Worm (Caenorhabditis elegans): ENCODE data around the gene clec-185.

Gene clec-185

ce11 chrIV:12438359-12438758 is at the start of gene clec-185:
TSS of gene clec-185 (plus strand) at chrIV:12438659.
- TF ChIP-seq egl-5 (tag; optimal IDR thresholded peaks at IDR 0.05) (no peak), hmg-11 (tag; optimal IDR thresholded peaks at IDR 0.05) (no peak), elt-1 (tag; optimal IDR thresholded peaks at IDR 0.05) (no peak), elt-3 (tag; optimal IDR thresholded peaks at IDR 0.05) (no peak), ama-1 (optimal IDR thresholded peaks at IDR 0.05) (no peak), unc-39 (tag; optimal IDR thresholded peaks at IDR 0.05) (no peak), lin-39 (tag; optimal IDR thresholded peaks at IDR 0.05) (no peak), nhr-11 (tag; optimal IDR thresholded peaks at IDR 0.05) (no peak), nhr-67 (tag; optimal IDR thresholded peaks at IDR 0.05) (no peak), ztf-11 (tag; optimal IDR thresholded peaks at IDR 0.05) (no peak), nhr-25 (tag; optimal IDR thresholded peaks at IDR 0.05) (no peak), lin-15B (tag; optimal IDR thresholded peaks at IDR 0.05) (no peak), nhr-77 (tag; optimal IDR thresholded peaks at IDR 0.05) (no peak), R02D3.7 (tag; optimal IDR thresholded peaks at IDR 0.05) (no peak), tbx-2 (tag; optimal IDR thresholded peaks at IDR 0.05) (no peak), ceh-9 (tag; optimal IDR thresholded peaks at IDR 0.05) (no peak)

ce11 chrIV:12389951-12390350 is 48.5 kb upstream of the clec-185 start, which contains the start of gene spe-45:
TSS of gene spe-45 (minus strand) at chrIV:12390095.
- TF ChIP-seq unc-62 (GFP tag; optimal IDR thresholded peaks at IDR 0.05) (no peak), snpc-4 (tag; optimal IDR thresholded peaks at IDR 0.05) (no peak), fkh-10 (GFP tag; optimal IDR thresholded peaks at IDR 0.05) (no peak), hmg-11 (tag; optimal IDR thresholded peaks at IDR 0.05) (no peak), skn-1 (tag; optimal IDR thresholded peaks at IDR 0.05) (no peak), nhr-237 (tag; optimal IDR thresholded peaks at IDR 0.05) (no peak), nhr-77 (tag; optimal IDR thresholded peaks at IDR 0.05) (no peak), egl-5 (tag; optimal IDR thresholded peaks at IDR 0.05) (no peak), sea-2 (GFP tag; optimal IDR thresholded peaks at IDR 0.05) (no peak), nhr-12 (tag; optimal IDR thresholded peaks at IDR 0.05) (no peak), jun-1 (tag; optimal IDR thresholded peaks at IDR 0.05) (no peak), daf-12 (tag; optimal IDR thresholded peaks at IDR 0.05) (no peak), lin-39 (tag; optimal IDR thresholded peaks at IDR 0.05) (no peak), R02D3.7 (tag; optimal IDR thresholded peaks at IDR 0.05) (no peak), nhr-28 (tag; optimal IDR thresholded peaks at IDR 0.05) (no peak), ceh-82 (tag; optimal IDR thresholded peaks at IDR 0.05) (no peak), nhr-67 (tag; optimal IDR thresholded peaks at IDR 0.05) (no peak)

DNA sequence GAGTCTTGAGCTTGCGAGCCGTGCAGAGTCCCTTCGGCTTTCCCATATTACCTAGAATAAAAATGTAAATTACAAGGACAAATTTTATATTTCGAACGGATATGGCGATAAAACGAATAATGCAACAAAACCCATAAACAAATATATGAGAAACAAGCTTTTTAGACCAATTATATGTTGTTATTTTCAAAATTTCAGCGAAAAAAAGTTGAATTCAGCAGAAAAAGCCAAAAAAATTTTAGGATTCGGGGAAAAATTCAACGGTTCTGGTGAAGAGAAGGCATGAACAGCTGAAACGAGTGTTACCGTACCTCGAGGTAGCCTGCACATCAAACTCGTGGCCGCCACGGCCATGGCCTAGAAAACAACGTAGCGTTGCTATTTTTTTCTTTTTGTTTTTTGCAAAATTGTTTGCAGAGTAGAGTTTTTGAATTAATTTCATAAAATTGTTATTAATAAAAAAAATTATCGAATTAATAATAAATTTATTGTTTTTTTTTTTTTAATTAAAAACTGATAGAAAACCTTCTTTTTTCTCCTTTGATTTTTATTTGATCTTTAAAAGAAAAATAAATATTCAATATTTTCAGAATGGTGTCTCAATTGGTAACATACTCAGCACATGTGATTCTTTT is 47.3 kb upstream of the clec-185 start, which contains the start of the genes rps-23 and dpm-3:
TSS of gene rps-23 (minus strand) at position 51 of the 635 bp plus-strand sequence.
TSS of gene dpm-3 (plus strand) at position 585 of the 635 bp plus-strand sequence.
- TF ChIP-seq nfya-1 (tag; optimal IDR thresholded peaks at IDR 0.05; ENCODE audit: insufficient read depth), result peak; percentile 99
- peak; percentile 55 for TF ChIP-seq ceh-16 (tag; optimal IDR thresholded peaks at IDR 0.05)
- TF ChIP-seq egl-5 (tag; optimal IDR thresholded peaks at IDR 0.05), result peak; percentile 58
- TF ChIP-seq aly-2 (tag; optimal IDR thresholded peaks at IDR 0.05), result no peak
- TF ChIP-seq zag-1 (tag; optimal IDR thresholded peaks at IDR 0.05), result no peak
- TF ChIP-seq elt-1 (tag; optimal IDR thresholded peaks at IDR 0.05), result peak; percentile 45
- peak; percentile 53 for TF ChIP-seq nhr-77 (tag; optimal IDR thresholded peaks at IDR 0.05)
- peak; percentile 98 for TF ChIP-seq pha-4 (tag; optimal IDR thresholded peaks at IDR 0.05)
- peak; percentile 94 for TF ChIP-seq ZK546.5 (tag; optimal IDR thresholded peaks at IDR 0.05)
- TF ChIP-seq nhr-11 (tag; optimal IDR thresholded peaks at IDR 0.05), result peak; percentile 61
- TF ChIP-seq unc-39 (tag; optimal IDR thresholded peaks at IDR 0.05), result no peak
- no peak for TF ChIP-seq sea-2 (GFP tag; optimal IDR thresholded peaks at IDR 0.05)
- TF ChIP-seq nhr-23 (tag; optimal IDR thresholded peaks at IDR 0.05), result peak; percentile 97
- no peak for TF ChIP-seq ztf-11 (tag; optimal IDR thresholded peaks at IDR 0.05)
- no peak for TF ChIP-seq nhr-12 (tag; optimal IDR thresholded peaks at IDR 0.05)
- peak; percentile 95 for TF ChIP-seq lsy-12 (tag; optimal IDR thresholded peaks at IDR 0.05)
- TF ChIP-seq egl-27 (tag; optimal IDR thresholded peaks at IDR 0.05), result peak; percentile 20
- peak; percentile 98 for TF ChIP-seq lin-15B (tag; optimal IDR thresholded peaks at IDR 0.05)
- TF ChIP-seq nhr-25 (tag; optimal IDR thresholded peaks at IDR 0.05), result peak; percentile 95
- peak; percentile 66 for TF ChIP-seq nhr-76 (tag; optimal IDR thresholded peaks at IDR 0.05)
- TF ChIP-seq snpc-4 (tag; optimal IDR thresholded peaks at IDR 0.05), result peak; percentile 90
- no peak for TF ChIP-seq nhr-67 (tag; optimal IDR thresholded peaks at IDR 0.05)
- TF ChIP-seq nhr-237 (tag; optimal IDR thresholded peaks at IDR 0.05), result no peak
- peak; percentile 96 for TF ChIP-seq nhr-43 (tag; optimal IDR thresholded peaks at IDR 0.05; ENCODE audit: poor library complexity, severe bottlenecking)
- peak; percentile 91 for TF ChIP-seq pqm-1 (tag; optimal IDR thresholded peaks at IDR 0.05)
- peak; percentile 65 for TF ChIP-seq jun-1 (tag; optimal IDR thresholded peaks at IDR 0.05)
- TF ChIP-seq ceh-28 (tag; optimal IDR thresholded peaks at IDR 0.05), result peak; percentile 74
- peak; percentile 88 for TF ChIP-seq skn-1 (tag; optimal IDR thresholded peaks at IDR 0.05)
- TF ChIP-seq R02D3.7 (tag; optimal IDR thresholded peaks at IDR 0.05), result peak; percentile 89
- peak in 1 of 2 experiments; percentile 73 for TF ChIP-seq eor-1 (tag; optimal IDR thresholded peaks at IDR 0.05)
- peak; percentile 77 for TF ChIP-seq elt-2 (tag; optimal IDR thresholded peaks at IDR 0.05)
- TF ChIP-seq mdl-1 (tag; optimal IDR thresholded peaks at IDR 0.05), result peak; percentile 48
- no peak for TF ChIP-seq daf-12 (tag; optimal IDR thresholded peaks at IDR 0.05)
- TF ChIP-seq ceh-9 (tag; optimal IDR thresholded peaks at IDR 0.05), result no peak
- TF ChIP-seq hmg-11 (tag; optimal IDR thresholded peaks at IDR 0.05), result peak; percentile 60
- peak; percentile 73 for TF ChIP-seq ama-1 (optimal IDR thresholded peaks at IDR 0.05)
- TF ChIP-seq tbx-2 (tag; optimal IDR thresholded peaks at IDR 0.05), result peak; percentile 60
- TF ChIP-seq lin-39 (tag; optimal IDR thresholded peaks at IDR 0.05), result peak; percentile 92
- no peak for TF ChIP-seq mml-1 (tag; optimal IDR thresholded peaks at IDR 0.05)
- no peak for TF ChIP-seq ztf-4 (tag; optimal IDR thresholded peaks at IDR 0.05)
- TF ChIP-seq ceh-82 (tag; optimal IDR thresholded peaks at IDR 0.05), result peak; percentile 81

Measured in whole organism, L3 larva.